Worm (Caenorhabditis elegans) whole organism, L4 larva: ENCODE results near the gene col-78.
A peak's percentile ranks its signal among the peaks of the same experiment; 100 is the strongest.

Source experiments
- F37D6.2 ChIP-seq: sonication (generic microtip); optimal IDR thresholded peaks from 2 replicates; lab custom pipeline; 2016; ENCODE audit warnings: mild to moderate bottlenecking, missing genetic modification characterization, missing compliant biosample characterization
- F49E8.2 ChIP-seq: sonication (generic microtip); optimal IDR thresholded peaks from 2 replicates; lab custom pipeline; 2016; ENCODE audit warnings: missing compliant biosample characterization, mild to moderate bottlenecking, missing genetic modification characterization, borderline replicate concordance
- Y5F2A.4 ChIP-seq: fragments of 200-800 bp; sonication (Bioruptor generic); optimal IDR thresholded peaks from 2 replicates; lab custom pipeline; 2018; ENCODE audit warnings: mild to moderate bottlenecking, missing genetic modification characterization, missing compliant biosample characterization
- Y75B8A.6 ChIP-seq: fragments of 200-800 bp; sonication (Bioruptor generic); IDR thresholded peaks from 2 replicates; pipeline ENCODE4 v1.3.6; 2022; ENCODE audit warnings: missing genetic modification reagents, missing genetic modification characterization, missing compliant biosample characterization
- ZK337.2 ChIP-seq: fragments of 200-800 bp; sonication (Bioruptor generic); IDR thresholded peaks from 2 replicates; pipeline ENCODE4 v1.3.6; 2022; ENCODE audit warnings: missing genetic modification reagents, missing genetic modification characterization, missing compliant biosample characterization
- aha-1 ChIP-seq: fragments of 150-350 bp; peaks from one replicate; lab custom pipeline; 2014; ENCODE audit warnings: missing biosample characterization, missing genetic modification characterization
- ama-1 ChIP-seq: fragments of 150-350 bp; optimal IDR thresholded peaks from 2 replicates; lab custom pipeline; 2014; ENCODE audit warnings: inconsistent platforms, mixed read lengths
- arid-1 ChIP-seq: fragments of 200-800 bp; sonication (Bioruptor generic); conservative IDR thresholded peaks from 2 replicates; pipeline ENCODE4 v1.3.6; 2022; ENCODE audit warnings: missing genetic modification reagents, missing genetic modification characterization, missing compliant biosample characterization
- attf-4 ChIP-seq: sonication (generic microtip); optimal IDR thresholded peaks from 3 replicates; lab custom pipeline; 2017; ENCODE audit warnings: missing biosample characterization, missing genetic modification characterization
- ceh-20 ChIP-seq: fragments of 200-800 bp; sonication (Bioruptor generic); IDR thresholded peaks from 2 replicates; pipeline ENCODE4 v1.3.6; 2022; ENCODE audit warnings: missing genetic modification reagents, missing genetic modification characterization, missing compliant biosample characterization
- ceh-62 ChIP-seq: sonication (generic microtip); optimal IDR thresholded peaks from 2 replicates; lab custom pipeline; 2017; ENCODE audit warnings: missing biosample characterization, missing genetic modification characterization
- ces-1 ChIP-seq: fragments of 150-350 bp; sonication (generic microtip); optimal IDR thresholded peaks from 4 replicates; lab custom pipeline; 2014; ENCODE audit warnings: missing biosample characterization, missing genetic modification reagents, missing genetic modification characterization
- cey-2 ChIP-seq: sonication (generic microtip); optimal IDR thresholded peaks from 3 replicates; lab custom pipeline; 2017; ENCODE audit warnings: missing genetic modification characterization, mild to moderate bottlenecking, missing compliant biosample characterization, antibody characterized with exemption, borderline replicate concordance; ENCODE audit not compliant: insufficient read depth
- ctbp-1 ChIP-seq: fragments of 200-800 bp; sonication (Bioruptor generic); IDR thresholded peaks from 2 replicates; pipeline ENCODE4 v1.3.6; 2022; ENCODE audit warnings: missing genetic modification reagents, missing genetic modification characterization, missing compliant biosample characterization
- daf-12 ChIP-seq: fragments of 150-350 bp; optimal IDR thresholded peaks from 2 replicates; lab custom pipeline; 2014; ENCODE audit warnings: missing biosample characterization, missing genetic modification reagents, missing genetic modification characterization
- daf-16 ChIP-seq, 3 experiments: sonication (generic microtip); optimal IDR thresholded peaks; 2 replicates each; lab custom pipeline; 2016 to 2017; ENCODE audit warnings: missing genetic modification characterization in 3 of 3, missing genetic modification reagents in 3 of 3, mild to moderate bottlenecking in 2 of 3, missing compliant biosample characterization in 2 of 3, missing biosample characterization in 1 of 3, moderate library complexity in 1 of 3
- daf-19 ChIP-seq: fragments of 200-800 bp; sonication (Bioruptor generic); conservative IDR thresholded peaks from 2 replicates; pipeline ENCODE4 v1.3.6; 2022; ENCODE audit warnings: missing genetic modification characterization, missing compliant biosample characterization
- daf-8 ChIP-seq: fragments of 200-800 bp; sonication (Bioruptor generic); IDR thresholded peaks from 2 replicates; pipeline ENCODE4 v1.3.6; 2022; ENCODE audit warnings: missing genetic modification characterization, missing compliant biosample characterization
- duxl-1 ChIP-seq: sonication (generic microtip); optimal IDR thresholded peaks from 2 replicates; lab custom pipeline; 2016; ENCODE audit warnings: mild to moderate bottlenecking, missing genetic modification characterization, moderate library complexity, missing compliant biosample characterization; ENCODE audit not compliant: poor library complexity
- dve-1 ChIP-seq: sonication (generic microtip); optimal IDR thresholded peaks from 2 replicates; lab custom pipeline; 2017; ENCODE audit warnings: antibody characterized with exemption, mild to moderate bottlenecking, missing genetic modification characterization, missing compliant biosample characterization; ENCODE audit not compliant: insufficient read depth
- hif-1 ChIP-seq, 2 experiments: sonication (generic microtip); optimal IDR thresholded peaks; 2 replicates each; lab custom pipeline; 2016 to 2017; ENCODE audit warnings: missing compliant biosample characterization in 2 of 2, missing genetic modification characterization in 2 of 2, missing genetic modification reagents in 2 of 2, missing genotype in 2 of 2, mild to moderate bottlenecking in 1 of 2
- hlh-11 ChIP-seq: fragments of 200-800 bp; sonication (Bioruptor generic); optimal IDR thresholded peaks from 2 replicates; lab custom pipeline; 2018; ENCODE audit warnings: mild to moderate bottlenecking, missing genetic modification characterization, missing compliant biosample characterization
- hlh-30 ChIP-seq: sonication (generic microtip); optimal IDR thresholded peaks from 2 replicates; lab custom pipeline; 2017; ENCODE audit warnings: antibody characterized with exemption, mild to moderate bottlenecking, missing genetic modification characterization, missing compliant biosample characterization; ENCODE audit not compliant: insufficient read depth
- hmg-1.1 ChIP-seq: fragments of 200-800 bp; sonication (Bioruptor generic); IDR thresholded peaks from 2 replicates; pipeline ENCODE4 v1.3.6; 2022; ENCODE audit warnings: missing genetic modification reagents, missing genetic modification characterization, missing compliant biosample characterization
- lin-29 ChIP-seq: fragments of 200-800 bp; sonication (Bioruptor generic); IDR thresholded peaks from 2 replicates; pipeline ENCODE4 v1.3.6; 2022; ENCODE audit warnings: missing genetic modification reagents, missing genetic modification characterization, missing compliant biosample characterization
- lin-39 ChIP-seq: fragments of 150-350 bp; optimal IDR thresholded peaks from 2 replicates; lab custom pipeline; 2014; ENCODE audit warnings: missing biosample characterization, missing genetic modification reagents, missing genetic modification characterization
- lsy-2 ChIP-seq, 2 experiments: fragments of 150-350 bp in 1 of 2; sonication (generic microtip) in 1 of 2; optimal IDR thresholded peaks; 2 replicates each; lab custom pipeline; 2014 to 2017; ENCODE audit warnings: missing biosample characterization in 2 of 2, missing genetic modification characterization in 2 of 2
- mdl-1 ChIP-seq, 2 experiments: fragments of 150-350 bp in 1 of 2; sonication (generic microtip) in 1 of 2; optimal IDR thresholded peaks; 2 replicates each; lab custom pipeline; 2014 to 2017; ENCODE audit warnings: missing biosample characterization in 2 of 2, missing genetic modification characterization in 2 of 2
- mep-1 ChIP-seq: fragments of 150-350 bp; sonication (generic microtip); optimal IDR thresholded peaks from 3 replicates; lab custom pipeline; 2014; ENCODE audit warnings: missing biosample characterization, missing genetic modification characterization
- mes-2 ChIP-seq: sonication (generic microtip); optimal IDR thresholded peaks from 2 replicates; lab custom pipeline; 2016; ENCODE audit warnings: missing genotype, mild to moderate bottlenecking, missing genetic modification characterization, missing compliant biosample characterization; ENCODE audit not compliant: poor library complexity, severe bottlenecking
- nhr-11 ChIP-seq: fragments of 150-350 bp; optimal IDR thresholded peaks from 2 replicates; lab custom pipeline; 2014; ENCODE audit warnings: missing biosample characterization, missing genetic modification characterization
- nhr-28 ChIP-seq: fragments of 150-350 bp; optimal IDR thresholded peaks from 2 replicates; lab custom pipeline; 2014; ENCODE audit warnings: missing biosample characterization, missing genetic modification characterization
- nhr-41 ChIP-seq: fragments of 200-800 bp; sonication (Bioruptor generic); IDR thresholded peaks from 2 replicates; pipeline ENCODE4 v1.3.6; 2022; ENCODE audit warnings: missing genetic modification reagents, missing genetic modification characterization, missing compliant biosample characterization
- nhr-42 ChIP-seq: fragments of 200-800 bp; sonication (Bioruptor generic); IDR thresholded peaks from 2 replicates; pipeline ENCODE4 v1.3.6; 2022; ENCODE audit warnings: missing genetic modification characterization, missing compliant biosample characterization
- nhr-48 ChIP-seq: sonication (generic microtip); optimal IDR thresholded peaks from 2 replicates; lab custom pipeline; 2016; ENCODE audit warnings: mild to moderate bottlenecking, missing genetic modification characterization, missing compliant biosample characterization
- nhr-6 ChIP-seq: fragments of 150-350 bp; optimal IDR thresholded peaks from 2 replicates; lab custom pipeline; 2014; ENCODE audit warnings: missing biosample characterization, missing genetic modification characterization
- pha-4 ChIP-seq, 2 experiments: fragments of 150-350 bp in 1 of 2; fragments of 200-800 bp in 1 of 2; sonication (Bioruptor generic) in 1 of 2; IDR thresholded peaks in 1 of 2; optimal IDR thresholded peaks in 1 of 2; 2 replicates each; pipeline versions ENCODE4 v1.3.6 to Lab custom; 2014 to 2022; ENCODE audit warnings: missing genetic modification characterization in 2 of 2, missing genetic modification reagents in 2 of 2, missing biosample characterization in 1 of 2, missing compliant biosample characterization in 1 of 2
- snpc-1.2 ChIP-seq: fragments of 200-800 bp; sonication (Bioruptor generic); IDR thresholded peaks from 2 replicates; pipeline ENCODE4 v1.3.6; 2022; ENCODE audit warnings: missing genetic modification reagents, missing genetic modification characterization, missing compliant biosample characterization
- spr-1 ChIP-seq: sonication (generic microtip); optimal IDR thresholded peaks from 2 replicates; lab custom pipeline; 2016; ENCODE audit warnings: mild to moderate bottlenecking, missing genetic modification characterization, missing compliant biosample characterization
- spr-3 ChIP-seq: fragments of 200-800 bp; sonication (Bioruptor generic); optimal IDR thresholded peaks from 2 replicates; lab custom pipeline; 2018; ENCODE audit warnings: mild to moderate bottlenecking, missing genetic modification characterization, missing compliant biosample characterization
- tra-1 ChIP-seq: fragments of 200-800 bp; sonication (Bioruptor generic); IDR thresholded peaks from 2 replicates; pipeline ENCODE4 v1.3.6; 2022; ENCODE audit warnings: missing genetic modification reagents, missing genetic modification characterization, missing compliant biosample characterization
- unc-62 ChIP-seq, 3 experiments: fragments of 150-350 bp in 1 of 3; sonication (generic microtip); optimal IDR thresholded peaks in 2 of 3; peaks in 1 of 3; 1 replicate in 1 of 3; 2 replicates in 2 of 3; lab custom pipeline; 2014 to 2017; ENCODE audit warnings: missing biosample characterization in 3 of 3, missing genetic modification characterization in 3 of 3, missing genetic modification reagents in 3 of 3, missing genotype in 1 of 3

The col-78 gene

DNA sequence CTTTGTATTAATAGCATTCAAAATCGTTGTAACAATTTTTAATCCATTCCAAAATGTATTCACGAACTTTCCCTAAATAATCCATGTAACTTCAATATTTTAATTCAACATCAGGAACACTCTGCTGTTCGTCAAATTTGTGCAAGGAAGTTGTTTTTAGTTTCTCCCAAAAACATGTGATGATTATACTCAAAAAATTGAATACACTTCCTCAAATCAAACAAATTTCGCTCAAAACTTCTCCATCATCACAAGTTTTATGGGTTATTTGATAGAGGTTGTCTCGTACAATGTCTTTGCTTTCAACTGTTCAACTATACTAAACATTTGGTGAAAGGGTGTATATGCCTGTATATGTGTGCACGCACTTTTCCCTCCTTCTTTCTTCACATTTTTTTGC lies 27.3 kb upstream of the col-78 start (continued):
- no peak for TF ChIP-seq ZK337.2
- TF ChIP-seq, all 104 proteins: peak for 7

ce11 chrII:9126965-9127364 lies 25.4 kb upstream of the col-78 start:
- TF ChIP-seq ceh-62 (no peak), nhr-6 (tag; lab: Kevin White, UChicago) (peak; percentile 87), daf-12 (tag; lab: Kevin White, UChicago) (no peak), nhr-42 (GFP tag; lab: Robert Waterston, UW) (0 out of 2 replicates have a peak, but pooled peaks have one; percentile 30), ama-1 (lab: Kevin White, UChicago) (peak; percentile 27), mes-2 (tag; lab: Kevin White, UChicago) (peak; percentile 52), dve-1 (peak; percentile 65), spr-3 (no peak), lsy-2 (tag; optimal IDR thresholded peaks at IDR 0.05; lab: Kevin White, UChicago) (peak in 1 of 2 experiments; percentile 24), ctbp-1 (no peak), ces-1 (GFP tag; lab: Kevin White, UChicago) (no peak), attf-4 (no peak), arid-1 (GFP tag; lab: Robert Waterston, UW) (0 out of 2 replicates have a peak, but pooled peaks have one; percentile 35), mep-1 (tag; lab: Kevin White, UChicago) (peak; percentile 47), daf-16 (GFP tag; optimal IDR thresholded peaks at IDR 0.05; lab: Kevin White, UChicago) (no peak), daf-16 (tag; optimal IDR thresholded peaks at IDR 0.05; lab: Kevin White, UChicago) (peak; percentile 19), nhr-28 (peak; percentile 25), hmg-1.1 (0 out of 2 replicates have a peak, but pooled peaks have one; percentile 10), hlh-30 (peak; percentile 50), pha-4 (GFP tag; IDR thresholded peaks at IDR 0.05; lab: Robert Waterston, UW) (no peak), pha-4 (tag; optimal IDR thresholded peaks at IDR 0.05; lab: Kevin White, UChicago) (peak; percentile 95), hlh-11 (peak; percentile 71), mdl-1 (tag; optimal IDR thresholded peaks at IDR 0.05; lab: Kevin White, UChicago) (peak in 1 of 2 experiments; percentile 37), lin-29 (GFP tag; lab: Robert Waterston, UW) (no peak)
- TF ChIP-seq, all 104 proteins: peak for 15

DNA sequence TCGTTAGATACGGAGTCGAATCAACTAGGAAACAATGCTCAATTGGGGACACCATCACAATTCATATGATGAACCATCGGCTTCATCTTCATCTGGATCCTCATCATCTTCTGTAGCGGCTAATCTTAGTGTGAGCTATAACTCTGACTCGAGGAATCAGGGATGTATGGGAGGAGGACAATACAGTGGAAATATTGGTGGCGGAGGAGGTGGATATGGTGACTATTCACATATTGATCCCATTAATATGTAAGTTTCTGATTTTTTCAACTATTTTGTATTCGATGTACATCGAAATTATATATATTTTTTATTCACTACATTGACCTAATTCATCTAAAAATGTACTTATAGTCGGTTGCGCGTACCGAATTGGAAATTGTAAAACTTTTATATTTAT lies 25.0 kb upstream of the col-78 start:
- TF ChIP-seq unc-62 (GFP tag; optimal IDR thresholded peaks at IDR 0.05 in 1 of 2; lab: Kevin White, UChicago): peak in 1 of 2 experiments; percentile 7
- no peak for TF ChIP-seq unc-62 (tag; optimal IDR thresholded peaks at IDR 0.05; lab: Kevin White, UChicago)
- TF ChIP-seq aha-1: peak; percentile 93
- TF ChIP-seq Y5F2A.4 (GFP tag; lab: Kevin White, UChicago): no peak
- 0 out of 2 replicates have a peak, but pooled peaks have one; percentile 0 for TF ChIP-seq hmg-1.1

DNA sequence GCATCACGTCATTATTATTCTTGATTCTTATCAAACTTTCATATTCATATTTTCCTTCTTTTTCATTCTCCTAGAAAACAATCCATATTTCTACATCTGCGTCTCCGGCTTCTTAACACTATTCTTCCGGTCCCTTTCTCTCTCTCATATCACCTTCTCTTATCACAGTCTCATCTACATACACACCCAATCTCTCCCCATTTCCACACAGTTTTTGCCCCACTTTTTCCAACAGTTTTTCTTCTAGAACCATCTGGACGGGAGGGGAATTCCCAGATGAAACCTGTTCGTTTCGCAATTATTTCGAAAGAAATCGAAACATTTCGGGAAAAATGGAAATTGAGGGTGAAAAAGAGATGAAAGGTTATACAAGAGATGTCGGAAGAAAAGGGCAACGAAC lies 24.2 kb upstream of the col-78 start:
- TF ChIP-seq spr-1 (tag; lab: Kevin White, UChicago): peak; percentile 32
- peak; percentile 19 for TF ChIP-seq mes-2 (tag; lab: Kevin White, UChicago)
- TF ChIP-seq nhr-41: 0 out of 2 replicates have a peak, but pooled peaks have one; percentile 6
- TF ChIP-seq daf-8 (GFP tag; lab: Robert Waterston, UW): no peak
- no peak for TF ChIP-seq attf-4
- TF ChIP-seq nhr-48 (tag; lab: Kevin White, UChicago): peak; percentile 79
- TF ChIP-seq dve-1: peak; percentile 84
- no peak for TF ChIP-seq duxl-1 (tag; lab: Kevin White, UChicago)
- TF ChIP-seq snpc-1.2 (GFP tag; lab: Robert Waterston, UW): no peak
- no peak for TF ChIP-seq F49E8.2 (tag; lab: Kevin White, UChicago)
- peak; percentile 89 for TF ChIP-seq hlh-11
- peak; percentile 33 for TF ChIP-seq nhr-11 (tag; lab: Kevin White, UChicago)
- no peak for TF ChIP-seq ceh-20 (GFP tag; lab: Robert Waterston, UW)
- no peak for TF ChIP-seq lin-39 (tag; lab: Kevin White, UChicago)
- TF ChIP-seq tra-1 (GFP tag; lab: Robert Waterston, UW): peak; percentile 68; the same call in 1 of the 2 replicates
- peak; percentile 44 to 68 for TF ChIP-seq lsy-2 (tag; optimal IDR thresholded peaks at IDR 0.05; lab: Kevin White, UChicago)
- 0 out of 2 replicates have a peak, but pooled peaks have one; percentile 21 for TF ChIP-seq hmg-1.1
- no peak for TF ChIP-seq daf-19 (GFP tag; lab: Robert Waterston, UW)
- TF ChIP-seq F37D6.2 (tag; lab: Kevin White, UChicago): no peak
- no peak for TF ChIP-seq ZK337.2
- TF ChIP-seq mdl-1 (tag; optimal IDR thresholded peaks at IDR 0.05; lab: Kevin White, UChicago): peak; percentile 21 to 36
- TF ChIP-seq Y75B8A.6 (GFP tag; lab: Robert Waterston, UW): 0 out of 2 replicates have a peak, but pooled peaks have one; percentile 13
- TF ChIP-seq hif-1 (tag; optimal IDR thresholded peaks at IDR 0.05; lab: Kevin White, UChicago): peak in 1 of 2 experiments; percentile 11
- TF ChIP-seq cey-2 (tag; lab: Kevin White, UChicago): peak; percentile 65
